Worm (Caenorhabditis elegans): ENCODE measurements around the gene cutl-19.
A peak's percentile ranks its signal among the peaks of the same experiment; 100 is the strongest.

The cutl-19 gene

ce11 chrIII:5202641-5203040, 14.8 kb downstream of the cutl-19 start (continued):
- no peak for TF ChIP-seq lin-39 (tag; optimal IDR thresholded peaks at IDR 0.05)
- no peak for TF ChIP-seq unc-39 (tag; optimal IDR thresholded peaks at IDR 0.05)

ce11 chrIII:5201267-5201666, 16.1 kb downstream of the cutl-19 start:
- peak; percentile 58 for TF ChIP-seq gmeb-1 (tag; optimal IDR thresholded peaks at IDR 0.05)
- peak; percentile 53 for TF ChIP-seq nhr-25 (tag; optimal IDR thresholded peaks at IDR 0.05)
- no peak for TF ChIP-seq ztf-1 (GFP tag; conservative IDR thresholded peaks at IDR 0.05)
- TF ChIP-seq nhr-237 (tag; optimal IDR thresholded peaks at IDR 0.05): no peak
- TF ChIP-seq lin-13 (GFP tag; optimal IDR thresholded peaks at IDR 0.05): no peak
- TF ChIP-seq Y55F3AM.14 (GFP tag; optimal IDR thresholded peaks at IDR 0.05): no peak
- TF ChIP-seq nhr-77 (tag; optimal IDR thresholded peaks at IDR 0.05): no peak
- no peak for TF ChIP-seq ceh-16 (tag; optimal IDR thresholded peaks at IDR 0.05)
- TF ChIP-seq lin-39 (tag; optimal IDR thresholded peaks at IDR 0.05): no peak
- TF ChIP-seq mdl-1 (tag; optimal IDR thresholded peaks at IDR 0.05): no peak
- no peak for TF ChIP-seq blmp-1 (tag; optimal IDR thresholded peaks at IDR 0.05; ENCODE audit: insufficient read depth)
- TF ChIP-seq alr-1 (tag; optimal IDR thresholded peaks at IDR 0.05): no peak
- TF ChIP-seq snpc-4 (tag; optimal IDR thresholded peaks at IDR 0.05): no peak
- TF ChIP-seq lsy-2 (tag; optimal IDR thresholded peaks at IDR 0.05): peak in 1 of 2 experiments; percentile 28
- no peak for TF ChIP-seq elt-1 (tag; optimal IDR thresholded peaks at IDR 0.05)
- TF ChIP-seq skn-1 (tag; optimal IDR thresholded peaks at IDR 0.05): no peak
- TF ChIP-seq lin-11 (tag; optimal IDR thresholded peaks at IDR 0.05): no peak
- peak; percentile 69 for TF ChIP-seq sma-9 (GFP tag; optimal IDR thresholded peaks at IDR 0.05)
- TF ChIP-seq sma-9 (tag; optimal IDR thresholded peaks at IDR 0.05): no peak
- TF ChIP-seq nhr-129 (tag; optimal IDR thresholded peaks at IDR 0.05): peak; percentile 30
- TF ChIP-seq zag-1 (tag; optimal IDR thresholded peaks at IDR 0.05): no peak
- no peak for TF ChIP-seq unc-39 (tag; optimal IDR thresholded peaks at IDR 0.05)
- no peak for TF ChIP-seq ZK546.5 (tag; optimal IDR thresholded peaks at IDR 0.05)
- TF ChIP-seq ztf-4 (tag; optimal IDR thresholded peaks at IDR 0.05): no peak
- no peak for TF ChIP-seq nhr-10 (tag; optimal IDR thresholded peaks at IDR 0.05)
- TF ChIP-seq nhr-23 (tag; optimal IDR thresholded peaks at IDR 0.05): no peak
- no peak for TF ChIP-seq unc-62 (GFP tag; optimal IDR thresholded peaks at IDR 0.05)
- TF ChIP-seq sma-3 (GFP tag; optimal IDR thresholded peaks at IDR 0.05): peak; percentile 44
- TF ChIP-seq ama-1 (optimal IDR thresholded peaks at IDR 0.05): no peak
- TF ChIP-seq ceh-82 (tag; optimal IDR thresholded peaks at IDR 0.05): no peak
- peak; percentile 25 for TF ChIP-seq nhr-21 (tag; optimal IDR thresholded peaks at IDR 0.05)
- no peak for TF ChIP-seq aly-2 (tag; optimal IDR thresholded peaks at IDR 0.05)
- peak; percentile 1 for TF ChIP-seq F13H6.1 (tag; optimal IDR thresholded peaks at IDR 0.05)
- TF ChIP-seq peb-1 (tag; optimal IDR thresholded peaks at IDR 0.05): no peak
- no peak for TF ChIP-seq elt-3 (tag; optimal IDR thresholded peaks at IDR 0.05)
- TF ChIP-seq sem-4 (tag; optimal IDR thresholded peaks at IDR 0.05): no peak
- no peak for TF ChIP-seq mbf-1 (tag; optimal IDR thresholded peaks at IDR 0.05)
- peak; percentile 97 for TF ChIP-seq fos-1 (tag; optimal IDR thresholded peaks at IDR 0.05)
- no peak for TF ChIP-seq nhr-6 (tag; optimal IDR thresholded peaks at IDR 0.05)
- no peak for TF ChIP-seq mab-5 (tag; optimal IDR thresholded peaks at IDR 0.05)
- no peak for TF ChIP-seq egl-27 (tag; optimal IDR thresholded peaks at IDR 0.05)
- TF ChIP-seq nhr-12 (tag; optimal IDR thresholded peaks at IDR 0.05): no peak
- TF ChIP-seq unc-55 (GFP tag; optimal IDR thresholded peaks at IDR 0.05): no peak
- no peak for TF ChIP-seq ztf-11 (tag; optimal IDR thresholded peaks at IDR 0.05)
- peak; percentile 88 for TF ChIP-seq crh-2 (tag; optimal IDR thresholded peaks at IDR 0.05)
- no peak for TF ChIP-seq dmd-4 (tag; optimal IDR thresholded peaks at IDR 0.05)
- no peak for TF ChIP-seq nhr-11 (tag; optimal IDR thresholded peaks at IDR 0.05)
- no peak for TF ChIP-seq R02D3.7 (tag; optimal IDR thresholded peaks at IDR 0.05)
- TF ChIP-seq C34F6.9 (tag; optimal IDR thresholded peaks at IDR 0.05): peak; percentile 14
